Fruit fly (Drosophila melanogaster): ENCODE results near the gene Cox17.

Gene Cox17

dm6 chrX:15076038-15076575 lies 8.4 kb downstream of the Cox17 start, which contains the start of gene Lsd-2 (continued):
- TF ChIP-seq cato (GFP tag; optimal IDR thresholded peaks at IDR 0.05; ENCODE audit: borderline replicate concordance) = no peak
- TF ChIP-seq knrl (GFP tag; IDR thresholded peaks at IDR 0.05; ENCODE audit: partially characterized antibody) = no peak
- TF ChIP-seq H2.0 (GFP tag; IDR thresholded peaks at IDR 0.05) = no peak
- no peak for TF ChIP-seq br (optimal IDR thresholded peaks at IDR 0.05)
- no peak for TF ChIP-seq CG18476 (GFP tag; optimal IDR thresholded peaks at IDR 0.05)
- no peak for TF ChIP-seq CG11560 (tag; IDR thresholded peaks at IDR 0.05)
- TF ChIP-seq CG6813 (GFP tag; optimal IDR thresholded peaks at IDR 0.05) = peak; percentile 24
- no peak for TF ChIP-seq CkIIα-i1 (GFP tag; IDR thresholded peaks at IDR 0.05)
- TF ChIP-seq wor (GFP tag; IDR thresholded peaks at IDR 0.05) = no peak
- peak; percentile 17; the same call in 1 of the 2 replicates for TF ChIP-seq CG13287 (GFP tag; IDR thresholded peaks at IDR 0.05; ENCODE audit: partially characterized antibody)
- TF ChIP-seq scrt (GFP tag; optimal IDR thresholded peaks at IDR 0.05) = no peak
- no peak for TF ChIP-seq CG7271 (tag; optimal IDR thresholded peaks at IDR 0.05)
- TF ChIP-seq ranshi (GFP tag; IDR thresholded peaks at IDR 0.05) = no peak
- TF ChIP-seq CG4730 (GFP tag; IDR thresholded peaks at IDR 0.05) = no peak
- TF ChIP-seq Adf1 (GFP tag; IDR thresholded peaks at IDR 0.05) = peak; percentile 29; the same call in 1 of the 2 replicates
- peak; percentile 38 for TF ChIP-seq CG3281 (GFP tag; optimal IDR thresholded peaks at IDR 0.05)
- TF ChIP-seq bigmax (GFP tag; optimal IDR thresholded peaks at IDR 0.05) = no peak
- TF ChIP-seq CG31388 (GFP tag; optimal IDR thresholded peaks at IDR 0.05) = no peak
- TF ChIP-seq CG10209 (GFP tag; optimal IDR thresholded peaks at IDR 0.05) = no peak
- peak; percentile 39 for TF ChIP-seq cg (GFP tag; optimal IDR thresholded peaks at IDR 0.05)
- TF ChIP-seq CG30431 (GFP tag; optimal IDR thresholded peaks at IDR 0.05) = no peak
- peak; percentile 80 for TF ChIP-seq CG9215 (GFP tag; IDR thresholded peaks at IDR 0.05)
- no peak for TF ChIP-seq pros (GFP tag; optimal IDR thresholded peaks at IDR 0.05)
- no peak for TF ChIP-seq CG15601 (tag; optimal IDR thresholded peaks at IDR 0.05)
- no peak for TF ChIP-seq schlank (tag; optimal IDR thresholded peaks at IDR 0.05)
- no peak for TF ChIP-seq pan (optimal IDR thresholded peaks at IDR 0.05)
- TF ChIP-seq pan (GFP tag; optimal IDR thresholded peaks at IDR 0.05 in 1 of 2, IDR thresholded peaks at IDR 0.05 in 1 of 2) = peak in 1 of 2 experiments; percentile 46
- TF ChIP-seq gem (tag; optimal IDR thresholded peaks at IDR 0.05) = peak; percentile 38
- peak; percentile 79 for TF ChIP-seq p53 (GFP tag; optimal IDR thresholded peaks at IDR 0.05)
- TF ChIP-seq CG12104 (GFP tag; optimal IDR thresholded peaks at IDR 0.05) = no peak

DNA sequence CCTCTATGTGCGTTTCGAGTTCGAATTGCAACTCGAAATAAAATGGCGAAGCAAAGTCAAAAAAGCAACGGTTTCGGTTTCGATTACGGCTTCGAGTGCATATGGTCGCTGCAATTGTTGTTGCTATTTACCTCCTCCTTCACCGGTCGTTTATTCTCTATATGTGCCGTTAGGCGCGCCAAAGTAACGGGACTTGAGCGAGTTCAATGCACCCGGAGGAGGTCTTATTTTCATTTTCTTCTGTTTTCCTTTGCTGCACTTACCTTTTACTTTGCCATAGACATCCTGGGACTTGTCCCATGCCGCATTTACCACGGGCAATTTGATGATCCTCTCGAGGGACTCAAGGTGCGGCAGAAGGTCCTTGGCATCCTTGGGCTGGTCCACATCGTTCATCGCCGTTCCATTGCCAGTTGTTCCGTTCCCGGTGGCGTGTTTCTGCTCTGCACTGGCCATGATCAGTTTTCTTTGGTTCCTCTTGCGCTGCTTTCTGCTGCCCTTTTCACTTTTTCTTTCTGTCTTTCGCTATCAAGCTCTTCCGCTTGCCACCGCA lies 8.9 kb downstream of the Cox17 start:
- TF ChIP-seq CG12744 (GFP tag; optimal IDR thresholded peaks at IDR 0.05) = no peak
- peak; percentile 84 for TF ChIP-seq pfk (GFP tag; optimal IDR thresholded peaks at IDR 0.05)
- no peak for TF ChIP-seq CG15073 (GFP tag; optimal IDR thresholded peaks at IDR 0.05)
- no peak for TF ChIP-seq Chrac-16 (GFP tag; optimal IDR thresholded peaks at IDR 0.05)
- TF ChIP-seq CG6254 (GFP tag; optimal IDR thresholded peaks at IDR 0.05) = no peak
- no peak for TF ChIP-seq CG10321 (GFP tag; IDR thresholded peaks at IDR 0.05)
- TF ChIP-seq CG32532 (GFP tag; IDR thresholded peaks at IDR 0.05) = no peak
- TF ChIP-seq CG10462 (GFP tag; optimal IDR thresholded peaks at IDR 0.05) = no peak
- TF ChIP-seq org-1 (GFP tag; optimal IDR thresholded peaks at IDR 0.05) = no peak

Measured in whole organism, embryonic.